Worm (Caenorhabditis elegans): ENCODE data around the gene lgc-44.

Gene lgc-44

ce11 chrV:11672497-11672896, at the start of gene lgc-44:
lgc-44 (minus strand) TSS chrV:11672597.
- TF ChIP-seq him-1 (tag; optimal IDR thresholded peaks at IDR 0.05), result no peak
- TF ChIP-seq W03F9.2 (tag; optimal IDR thresholded peaks at IDR 0.05), result no peak

ce11 chrV:11716930-11717329, 44.5 kb upstream of the lgc-44 start:
- TF ChIP-seq dao-5 (tag; optimal IDR thresholded peaks at IDR 0.05) (no peak), him-1 (tag; optimal IDR thresholded peaks at IDR 0.05) (no peak), W03F9.2 (tag; optimal IDR thresholded peaks at IDR 0.05) (no peak)

ce11 chrV:11715797-11716196, 43.4 kb upstream of the lgc-44 start, which contains the start of gene tre-3:
tre-3 (minus strand) TSS chrV:11715903.
- TF ChIP-seq W03F9.2 (tag; optimal IDR thresholded peaks at IDR 0.05), result no peak
- TF ChIP-seq him-1 (tag; optimal IDR thresholded peaks at IDR 0.05), result no peak
- TF ChIP-seq dao-5 (tag; optimal IDR thresholded peaks at IDR 0.05), result no peak

ce11 chrV:11711751-11712150, 39.4 kb upstream of the lgc-44 start:
- TF ChIP-seq him-1 (tag; optimal IDR thresholded peaks at IDR 0.05), result no peak
- no peak for TF ChIP-seq W03F9.2 (tag; optimal IDR thresholded peaks at IDR 0.05)
- TF ChIP-seq dao-5 (tag; optimal IDR thresholded peaks at IDR 0.05), result no peak

- no peak for TF ChIP-seq dao-5 (tag; optimal IDR thresholded peaks at IDR 0.05)
- TF ChIP-seq W03F9.2 (tag; optimal IDR thresholded peaks at IDR 0.05), result no peak
- no peak for TF ChIP-seq him-1 (tag; optimal IDR thresholded peaks at IDR 0.05)
Observed at ce11 chrV:11706353-11706752, 34.0 kb upstream of the lgc-44 start.

ce11 chrV:11705399-11705798, 33.0 kb upstream of the lgc-44 start, which contains the start of gene ceh-32:
ceh-32 (minus strand) TSS chrV:11705400.
- no peak for TF ChIP-seq him-1 (tag; optimal IDR thresholded peaks at IDR 0.05)
- TF ChIP-seq dao-5 (tag; optimal IDR thresholded peaks at IDR 0.05), result no peak
- no peak for TF ChIP-seq W03F9.2 (tag; optimal IDR thresholded peaks at IDR 0.05)

ce11 chrV:11704658-11705057, 32.3 kb upstream of the lgc-44 start:
- TF ChIP-seq dao-5 (tag; optimal IDR thresholded peaks at IDR 0.05) (no peak), W03F9.2 (tag; optimal IDR thresholded peaks at IDR 0.05) (no peak), him-1 (tag; optimal IDR thresholded peaks at IDR 0.05) (no peak)

- TF ChIP-seq dao-5 (tag; optimal IDR thresholded peaks at IDR 0.05) (no peak), W03F9.2 (tag; optimal IDR thresholded peaks at IDR 0.05) (no peak)
Observed at ce11 chrV:11697482-11697881, 25.1 kb upstream of the lgc-44 start.

ce11 chrV:11695597-11695996, 23.2 kb upstream of the lgc-44 start, which contains the start of gene W05E10.5:
W05E10.5 (minus strand) TSS chrV:11695697.
- no peak for TF ChIP-seq dao-5 (tag; optimal IDR thresholded peaks at IDR 0.05)
- no peak for TF ChIP-seq W03F9.2 (tag; optimal IDR thresholded peaks at IDR 0.05)
- no peak for TF ChIP-seq him-1 (tag; optimal IDR thresholded peaks at IDR 0.05)

ce11 chrV:11691553-11691952, 19.2 kb upstream of the lgc-44 start, which contains the start of gene W05E10.1:
W05E10.1 (minus strand) TSS chrV:11691691.
- TF ChIP-seq him-1 (tag; optimal IDR thresholded peaks at IDR 0.05) (no peak), dao-5 (tag; optimal IDR thresholded peaks at IDR 0.05) (no peak), W03F9.2 (tag; optimal IDR thresholded peaks at IDR 0.05) (no peak)

ce11 chrV:11686877-11687276, 14.5 kb upstream of the lgc-44 start, which contains the start of gene W05E10.2:
W05E10.2 (plus strand) TSS chrV:11687177.
- TF ChIP-seq dao-5 (tag; optimal IDR thresholded peaks at IDR 0.05) (no peak), him-1 (tag; optimal IDR thresholded peaks at IDR 0.05) (no peak), W03F9.2 (tag; optimal IDR thresholded peaks at IDR 0.05) (no peak)

ce11 chrV:11682858-11683257, 10.5 kb upstream of the lgc-44 start:
- TF ChIP-seq W03F9.2 (tag; optimal IDR thresholded peaks at IDR 0.05) (no peak), dao-5 (tag; optimal IDR thresholded peaks at IDR 0.05) (no peak), him-1 (tag; optimal IDR thresholded peaks at IDR 0.05) (no peak)

ce11 chrV:11680519-11681203, 8.3 kb upstream of the lgc-44 start:
- TF ChIP-seq W03F9.2 (tag; optimal IDR thresholded peaks at IDR 0.05) (no peak), dao-5 (tag; optimal IDR thresholded peaks at IDR 0.05) (no peak)

ce11 chrV:11677494-11677893, 5.1 kb upstream of the lgc-44 start:
- TF ChIP-seq dao-5 (tag; optimal IDR thresholded peaks at IDR 0.05), result no peak
- TF ChIP-seq W03F9.2 (tag; optimal IDR thresholded peaks at IDR 0.05), result no peak
- no peak for TF ChIP-seq him-1 (tag; optimal IDR thresholded peaks at IDR 0.05)

ce11 chrV:11677030-11677429, 4.6 kb upstream of the lgc-44 start:
- no peak for TF ChIP-seq W03F9.2 (tag; optimal IDR thresholded peaks at IDR 0.05)
- TF ChIP-seq him-1 (tag; optimal IDR thresholded peaks at IDR 0.05), result no peak
- TF ChIP-seq dao-5 (tag; optimal IDR thresholded peaks at IDR 0.05), result no peak
